Fruit fly (Drosophila melanogaster) Kc167 (cell line): ENCODE data around the gene pll.

Source experiments
- Myc ChIP-seq: fragments of >200 bp; optimal IDR thresholded peaks from 2 replicates; lab custom pipeline; 2017; ENCODE audit warnings: missing external identifiers
- Sin3A ChIP-seq: fragments of >200 bp; optimal IDR thresholded peaks from 2 replicates; lab custom pipeline; 2018; ENCODE audit warnings: missing external identifiers
- h ChIP-seq: fragments of >200 bp; optimal IDR thresholded peaks from 3 replicates; lab custom pipeline; 2018; ENCODE audit warnings: missing external identifiers
- insv ChIP-seq: fragments of >200 bp; optimal IDR thresholded peaks from 3 replicates; lab custom pipeline; 2018; ENCODE audit warnings: missing external identifiers
- psq ChIP-seq: fragments of >200 bp; optimal IDR thresholded peaks from 2 replicates; lab custom pipeline; 2017; ENCODE audit warnings: missing external identifiers
- ttk ChIP-seq: sonication (Bioruptor generic); optimal IDR thresholded peaks from 2 replicates; lab custom pipeline; 2017; ENCODE audit warnings: missing external identifiers

The pll gene

dm6 chr3R:27203856-27204255, 49.1 kb downstream of the pll start:
- TF ChIP-seq h (lab: Kevin White, UChicago): no peak
- no peak for TF ChIP-seq ttk (lab: Kevin White, UChicago)
- TF ChIP-seq psq (lab: Kevin White, UChicago): no peak
- TF ChIP-seq insv (lab: Kevin White, UChicago): no peak

dm6 chr3R:27202330-27202729, 50.7 kb downstream of the pll start:
- TF ChIP-seq h (lab: Kevin White, UChicago) (no peak), insv (lab: Kevin White, UChicago) (no peak), psq (lab: Kevin White, UChicago) (no peak), Myc (lab: Kevin White, UChicago) (no peak), ttk (lab: Kevin White, UChicago) (no peak), Sin3A (lab: Kevin White, UChicago) (no peak)

dm6 chr3R:27201538-27202281, 51.3 kb downstream of the pll start:
- TF ChIP-seq h (lab: Kevin White, UChicago) (no peak), psq (lab: Kevin White, UChicago) (no peak), ttk (lab: Kevin White, UChicago) (no peak)
